Worm (Caenorhabditis elegans): ENCODE results near the gene pnk-4.

The pnk-4 gene

ce11 chrX:5061763-5062162, 25.9 kb upstream of the pnk-4 start:
- TF ChIP-seq aly-1 (tag; optimal IDR thresholded peaks at IDR 0.05) (no peak), ama-1 (optimal IDR thresholded peaks at IDR 0.05) (no peak), tbx-37 (GFP tag; conservative IDR thresholded peaks at IDR 0.05) (no peak), hmbx-1 (tag; optimal IDR thresholded peaks at IDR 0.05) (no peak), ceh-36 (tag; optimal IDR thresholded peaks at IDR 0.05) (no peak), hmg-4 (GFP tag; optimal IDR thresholded peaks at IDR 0.05) (no peak), ets-7 (tag; optimal IDR thresholded peaks at IDR 0.05) (no peak), tbx-11 (GFP tag; IDR thresholded peaks at IDR 0.05) (no peak), F13C5.2 (tag; optimal IDR thresholded peaks at IDR 0.05) (no peak), tra-4 (tag; optimal IDR thresholded peaks at IDR 0.05) (no peak), flt-1 (GFP tag; IDR thresholded peaks at IDR 0.05) (no peak), pes-1 (GFP tag; IDR thresholded peaks at IDR 0.05) (no peak), hnd-1 (tag; optimal IDR thresholded peaks at IDR 0.05) (no peak), B0310.2 (tag; optimal IDR thresholded peaks at IDR 0.05) (no peak), scrt-1 (GFP tag; IDR thresholded peaks at IDR 0.05) (no peak), ceh-13 (GFP tag; optimal IDR thresholded peaks at IDR 0.05) (no peak)

ce11 chrX:5063750-5064652, 23.6 kb upstream of the pnk-4 start, which contains the start of gene C24H10.2:
Gene C24H10.2 (plus strand): TSS chrX:5064602.
- TF ChIP-seq hmbx-1 (tag; optimal IDR thresholded peaks at IDR 0.05): no peak
- peak; percentile 54 for TF ChIP-seq aly-1 (tag; optimal IDR thresholded peaks at IDR 0.05)
- no peak for TF ChIP-seq tbx-11 (GFP tag; IDR thresholded peaks at IDR 0.05)
- TF ChIP-seq hmg-4 (GFP tag; optimal IDR thresholded peaks at IDR 0.05): peak; percentile 70
- no peak for TF ChIP-seq ceh-36 (tag; optimal IDR thresholded peaks at IDR 0.05)
- peak; percentile 80 for TF ChIP-seq F13C5.2 (tag; optimal IDR thresholded peaks at IDR 0.05)
- TF ChIP-seq sea-1 (GFP tag; conservative IDR thresholded peaks at IDR 0.05): 0 out of 2 replicates have a peak, but pooled peaks have one; percentile 13

ce11 chrX:5066570-5066969, 21.1 kb upstream of the pnk-4 start:
- TF ChIP-seq tbx-11 (GFP tag; IDR thresholded peaks at IDR 0.05): no peak
- no peak for TF ChIP-seq scrt-1 (GFP tag; IDR thresholded peaks at IDR 0.05)
- no peak for TF ChIP-seq pes-1 (GFP tag; IDR thresholded peaks at IDR 0.05)
- no peak for TF ChIP-seq hmbx-1 (tag; optimal IDR thresholded peaks at IDR 0.05)
- TF ChIP-seq tra-4 (tag; optimal IDR thresholded peaks at IDR 0.05): no peak
- TF ChIP-seq flt-1 (GFP tag; IDR thresholded peaks at IDR 0.05): no peak
- TF ChIP-seq ceh-13 (GFP tag; optimal IDR thresholded peaks at IDR 0.05): no peak
- TF ChIP-seq hmg-4 (GFP tag; optimal IDR thresholded peaks at IDR 0.05): no peak
- TF ChIP-seq hnd-1 (tag; optimal IDR thresholded peaks at IDR 0.05): no peak
- TF ChIP-seq sea-1 (GFP tag; conservative IDR thresholded peaks at IDR 0.05): no peak
- TF ChIP-seq aly-1 (tag; optimal IDR thresholded peaks at IDR 0.05): no peak

ce11 chrX:5067796-5068195, 19.8 kb upstream of the pnk-4 start, which contains the start of gene clc-7:
Gene clc-7 (plus strand): TSS chrX:5068096.
- TF ChIP-seq aly-1 (tag; optimal IDR thresholded peaks at IDR 0.05): no peak
- no peak for TF ChIP-seq F13C5.2 (tag; optimal IDR thresholded peaks at IDR 0.05)
- TF ChIP-seq tbx-37 (GFP tag; conservative IDR thresholded peaks at IDR 0.05): no peak
- no peak for TF ChIP-seq ets-7 (tag; optimal IDR thresholded peaks at IDR 0.05)
- TF ChIP-seq ceh-13 (GFP tag; optimal IDR thresholded peaks at IDR 0.05): no peak
- no peak for TF ChIP-seq ama-1 (optimal IDR thresholded peaks at IDR 0.05)
- no peak for TF ChIP-seq hmbx-1 (tag; optimal IDR thresholded peaks at IDR 0.05)

- TF ChIP-seq ceh-36 (tag; optimal IDR thresholded peaks at IDR 0.05): no peak
- no peak for TF ChIP-seq ets-7 (tag; optimal IDR thresholded peaks at IDR 0.05)
- no peak for TF ChIP-seq B0310.2 (tag; optimal IDR thresholded peaks at IDR 0.05)
- TF ChIP-seq F13C5.2 (tag; optimal IDR thresholded peaks at IDR 0.05): no peak
- no peak for TF ChIP-seq aly-1 (tag; optimal IDR thresholded peaks at IDR 0.05)
- TF ChIP-seq hmbx-1 (tag; optimal IDR thresholded peaks at IDR 0.05): no peak
- TF ChIP-seq sea-1 (GFP tag; conservative IDR thresholded peaks at IDR 0.05): no peak
- TF ChIP-seq hnd-1 (tag; optimal IDR thresholded peaks at IDR 0.05): no peak
- no peak for TF ChIP-seq hmg-4 (GFP tag; optimal IDR thresholded peaks at IDR 0.05)
- no peak for TF ChIP-seq pes-1 (GFP tag; IDR thresholded peaks at IDR 0.05)
- TF ChIP-seq tbx-37 (GFP tag; conservative IDR thresholded peaks at IDR 0.05): no peak
- TF ChIP-seq flt-1 (GFP tag; IDR thresholded peaks at IDR 0.05): no peak
- TF ChIP-seq tra-4 (tag; optimal IDR thresholded peaks at IDR 0.05): no peak
- TF ChIP-seq ceh-13 (GFP tag; optimal IDR thresholded peaks at IDR 0.05): no peak
- TF ChIP-seq tbx-11 (GFP tag; IDR thresholded peaks at IDR 0.05): no peak
- no peak for TF ChIP-seq scrt-1 (GFP tag; IDR thresholded peaks at IDR 0.05)
- TF ChIP-seq ama-1 (optimal IDR thresholded peaks at IDR 0.05): no peak
Measured at ce11 chrX:5071025-5071424, 16.6 kb upstream of the pnk-4 start.

- TF ChIP-seq hnd-1 (tag; optimal IDR thresholded peaks at IDR 0.05): no peak
- TF ChIP-seq sea-1 (GFP tag; conservative IDR thresholded peaks at IDR 0.05): no peak
- no peak for TF ChIP-seq tbx-11 (GFP tag; IDR thresholded peaks at IDR 0.05)
- no peak for TF ChIP-seq scrt-1 (GFP tag; IDR thresholded peaks at IDR 0.05)
- no peak for TF ChIP-seq ceh-13 (GFP tag; optimal IDR thresholded peaks at IDR 0.05)
- TF ChIP-seq hmbx-1 (tag; optimal IDR thresholded peaks at IDR 0.05): no peak
- no peak for TF ChIP-seq ets-7 (tag; optimal IDR thresholded peaks at IDR 0.05)
- TF ChIP-seq tbx-37 (GFP tag; conservative IDR thresholded peaks at IDR 0.05): no peak
- no peak for TF ChIP-seq B0310.2 (tag; optimal IDR thresholded peaks at IDR 0.05)
- TF ChIP-seq ceh-36 (tag; optimal IDR thresholded peaks at IDR 0.05): no peak
- no peak for TF ChIP-seq F13C5.2 (tag; optimal IDR thresholded peaks at IDR 0.05)
- no peak for TF ChIP-seq tra-4 (tag; optimal IDR thresholded peaks at IDR 0.05)
- no peak for TF ChIP-seq aly-1 (tag; optimal IDR thresholded peaks at IDR 0.05)
- no peak for TF ChIP-seq pes-1 (GFP tag; IDR thresholded peaks at IDR 0.05)
- TF ChIP-seq hmg-4 (GFP tag; optimal IDR thresholded peaks at IDR 0.05): no peak
Measured at ce11 chrX:5073895-5074294, 13.7 kb upstream of the pnk-4 start.

- TF ChIP-seq tbx-11 (GFP tag; IDR thresholded peaks at IDR 0.05) (no peak), F13C5.2 (tag; optimal IDR thresholded peaks at IDR 0.05) (no peak), hnd-1 (tag; optimal IDR thresholded peaks at IDR 0.05) (no peak), ceh-36 (tag; optimal IDR thresholded peaks at IDR 0.05) (no peak), pes-1 (GFP tag; IDR thresholded peaks at IDR 0.05) (no peak), tbx-37 (GFP tag; conservative IDR thresholded peaks at IDR 0.05) (no peak), flt-1 (GFP tag; IDR thresholded peaks at IDR 0.05) (no peak), B0310.2 (tag; optimal IDR thresholded peaks at IDR 0.05) (no peak), ceh-13 (GFP tag; optimal IDR thresholded peaks at IDR 0.05) (no peak), tra-4 (tag; optimal IDR thresholded peaks at IDR 0.05) (no peak), ets-7 (tag; optimal IDR thresholded peaks at IDR 0.05) (no peak), hmg-4 (GFP tag; optimal IDR thresholded peaks at IDR 0.05) (no peak), aly-1 (tag; optimal IDR thresholded peaks at IDR 0.05) (no peak), sea-1 (GFP tag; conservative IDR thresholded peaks at IDR 0.05) (no peak), ama-1 (optimal IDR thresholded peaks at IDR 0.05) (no peak), hmbx-1 (tag; optimal IDR thresholded peaks at IDR 0.05) (no peak), scrt-1 (GFP tag; IDR thresholded peaks at IDR 0.05) (no peak)
Measured at ce11 chrX:5075538-5075937, 12.1 kb upstream of the pnk-4 start.

Measured in whole organism, early embryonic.